Fruit fly (Drosophila melanogaster) whole organism, embryonic: Measurements from ENCODE around the gene CG32095.

Experiments
- Bgb ChIP-seq: fragments of 200-800 bp; sonication (Bioruptor generic); IDR thresholded peaks from 2 replicates; pipeline ENCODE4 v1.3.6; 2022; ENCODE audit warnings: missing biosample characterization, missing genetic modification characterization; ENCODE audit not compliant: partially characterized antibody
- CG10274 ChIP-seq: fragments of 200-800 bp; sonication (Bioruptor generic); optimal IDR thresholded peaks from 3 replicates; lab custom pipeline; 2017; ENCODE audit warnings: missing biosample characterization, mild to moderate bottlenecking, missing genetic modification characterization
- CG10462 ChIP-seq: fragments of 200-800 bp; sonication (Bioruptor generic); optimal IDR thresholded peaks from 2 replicates; lab custom pipeline; 2016; ENCODE audit warnings: missing biosample characterization, missing genetic modification characterization
- CG11695 ChIP-seq: fragments of 200-800 bp; sonication (Bioruptor generic); IDR thresholded peaks from 3 replicates; pipeline ENCODE4 v1.3.6; 2022; ENCODE audit warnings: missing biosample characterization, missing genetic modification characterization
- CG12104 ChIP-seq: fragments of 200-800 bp; sonication (Bioruptor generic); optimal IDR thresholded peaks from 3 replicates; lab custom pipeline; 2016; ENCODE audit warnings: missing biosample characterization, missing genetic modification characterization
- CG13287 ChIP-seq: fragments of 200-800 bp; sonication (Bioruptor generic); IDR thresholded peaks from 2 replicates; pipeline ENCODE4 v1.3.6; 2022; ENCODE audit warnings: missing biosample characterization, missing genetic modification characterization; ENCODE audit not compliant: partially characterized antibody
- CG14050 ChIP-seq: fragments of 200-800 bp; sonication (Bioruptor generic); IDR thresholded peaks from 3 replicates; pipeline ENCODE4 v1.3.6; 2022; ENCODE audit warnings: missing biosample characterization, missing genetic modification characterization
- CG15011 ChIP-seq: fragments of 200-800 bp; sonication (Bioruptor generic); optimal IDR thresholded peaks from 3 replicates; lab custom pipeline; 2018; ENCODE audit warnings: missing biosample characterization, mild to moderate bottlenecking, missing genetic modification characterization
- CG15073 ChIP-seq: fragments of 200-800 bp; sonication (Bioruptor generic); optimal IDR thresholded peaks from 2 replicates; lab custom pipeline; 2016; ENCODE audit warnings: missing biosample characterization, missing genetic modification characterization
- CG15514 ChIP-seq: fragments of 200-800 bp; sonication (Bioruptor generic); optimal IDR thresholded peaks from 3 replicates; lab custom pipeline; 2017; ENCODE audit warnings: missing biosample characterization, missing genetic modification characterization, mild to moderate bottlenecking, moderate library complexity, missing genetic modification reagents
- CG16813 ChIP-seq: fragments of 200-800 bp; sonication (Bioruptor generic); IDR thresholded peaks from 3 replicates; pipeline ENCODE4 v1.3.6; 2022; ENCODE audit warnings: missing biosample characterization, missing genetic modification characterization; ENCODE audit not compliant: partially characterized antibody
- CG16815 ChIP-seq: fragments of 200-800 bp; sonication (Bioruptor generic); optimal IDR thresholded peaks from 3 replicates; lab custom pipeline; 2017; ENCODE audit warnings: missing biosample characterization, mild to moderate bottlenecking, missing genetic modification characterization
- CG17568 ChIP-seq: fragments of 200-800 bp; sonication (Bioruptor generic); optimal IDR thresholded peaks from 2 replicates; lab custom pipeline; 2018; ENCODE audit warnings: missing biosample characterization, mild to moderate bottlenecking, missing genetic modification characterization, moderate library complexity
- CG17912 ChIP-seq: fragments of 200-800 bp; sonication (Bioruptor generic); optimal IDR thresholded peaks from 2 replicates; lab custom pipeline; 2018; ENCODE audit warnings: missing biosample characterization, mild to moderate bottlenecking, missing genetic modification characterization
- CG2120 ChIP-seq: fragments of 200-800 bp; sonication (Bioruptor generic); optimal IDR thresholded peaks from 3 replicates; lab custom pipeline; 2016; ENCODE audit warnings: missing biosample characterization, missing genetic modification characterization
- CG3065 ChIP-seq: fragments of 200-800 bp; sonication (Bioruptor generic); optimal IDR thresholded peaks from 2 replicates; lab custom pipeline; 2016; ENCODE audit warnings: missing biosample characterization, missing genetic modification characterization
- CG31441 ChIP-seq: fragments of 200-800 bp; sonication (Bioruptor generic); IDR thresholded peaks from 2 replicates; pipeline ENCODE4 v1.3.6; 2022; ENCODE audit warnings: missing biosample characterization, missing genetic modification characterization
- CG32772 ChIP-seq: fragments of 200-800 bp; sonication (Bioruptor generic); IDR thresholded peaks from 2 replicates; pipeline ENCODE4 v1.3.6; 2022; ENCODE audit warnings: missing biosample characterization, missing genetic modification characterization
- CG34224 ChIP-seq: fragments of 200-800 bp; sonication (Bioruptor generic); IDR thresholded peaks from 3 replicates; pipeline ENCODE4 v1.3.6; 2022; ENCODE audit warnings: missing biosample characterization, missing genetic modification characterization; ENCODE audit not compliant: partially characterized antibody
- CG3726 ChIP-seq: fragments of 200-800 bp; sonication (Bioruptor generic); IDR thresholded peaks from 3 replicates; pipeline ENCODE4, ENCODE4 v1.3.6; 2022; ENCODE audit warnings: missing biosample characterization, missing genetic modification characterization
- CG5245 ChIP-seq: fragments of 200-800 bp; sonication (Bioruptor generic); optimal IDR thresholded peaks from 3 replicates; lab custom pipeline; 2016; ENCODE audit warnings: missing biosample characterization, missing genetic modification characterization
- CG6254 ChIP-seq: fragments of 200-800 bp; sonication (Bioruptor generic); optimal IDR thresholded peaks from 3 replicates; lab custom pipeline; 2017; ENCODE audit warnings: mild to moderate bottlenecking, missing biosample characterization, missing genetic modification reagents, missing genetic modification characterization
- CG6854 ChIP-seq: fragments of 200-800 bp; sonication (Bioruptor generic); optimal IDR thresholded peaks from 3 replicates; lab custom pipeline; 2017; ENCODE audit warnings: missing biosample characterization, mild to moderate bottlenecking, missing genetic modification characterization
- CG8359 ChIP-seq: fragments of 200-800 bp; sonication (Bioruptor generic); optimal IDR thresholded peaks from 2 replicates; lab custom pipeline; 2017; ENCODE audit warnings: missing biosample characterization, mild to moderate bottlenecking, missing genetic modification characterization, borderline replicate concordance
- CG8924 ChIP-seq: fragments of 200-800 bp; optimal IDR thresholded peaks from 3 replicates; lab custom pipeline; 2019; ENCODE audit warnings: missing biosample characterization, mild to moderate bottlenecking, missing genetic modification characterization, moderate library complexity
- CrebB ChIP-seq: fragments of 200-800 bp; sonication (Bioruptor generic); optimal IDR thresholded peaks from 3 replicates; lab custom pipeline; 2018; ENCODE audit warnings: missing biosample characterization, mild to moderate bottlenecking, missing genetic modification characterization
- Dbx ChIP-seq: fragments of 200-800 bp; sonication (Bioruptor generic); IDR thresholded peaks from 3 replicates; pipeline ENCODE4 v1.3.6; 2022; ENCODE audit warnings: missing biosample characterization, missing genetic modification characterization
- Drgx ChIP-seq: fragments of 200-800 bp; sonication (Bioruptor generic); IDR thresholded peaks from 2 replicates; pipeline ENCODE4 v1.3.6; 2022; ENCODE audit warnings: missing biosample characterization, missing genetic modification characterization
- Mrtf ChIP-seq: fragments of 200-800 bp; sonication (Bioruptor generic); IDR thresholded peaks from 3 replicates; pipeline ENCODE4 v1.3.6; 2022; ENCODE audit warnings: missing biosample characterization, missing genetic modification characterization
- NK7.1 ChIP-seq: fragments of 200-800 bp; sonication (Bioruptor generic); optimal IDR thresholded peaks from 3 replicates; lab custom pipeline; 2016; ENCODE audit warnings: missing biosample characterization, missing genetic modification characterization
- Sox100B ChIP-seq: fragments of 200-800 bp; sonication (Bioruptor generic); optimal IDR thresholded peaks from 3 replicates; lab custom pipeline; 2018; ENCODE audit warnings: missing biosample characterization, mild to moderate bottlenecking, missing genetic modification characterization
- Ssrp ChIP-seq: fragments of 200-800 bp; sonication (Bioruptor generic); optimal IDR thresholded peaks from 2 replicates; lab custom pipeline; 2018; ENCODE audit warnings: missing biosample characterization, mild to moderate bottlenecking, missing genetic modification characterization, moderate library complexity
- Trl ChIP-seq, 3 experiments: fragments of >200 bp in 2 of 3; fragments of 200-800 bp in 1 of 3; sonication (Bioruptor generic) in 1 of 3; optimal IDR thresholded peaks; 2 replicates in 1 of 3; 3 replicates in 2 of 3; lab custom pipeline; 2016 to 2017; ENCODE audit warnings: missing biosample characterization in 1 of 3, missing genetic modification characterization in 1 of 3
- Xbp1 ChIP-seq: fragments of 200-800 bp; sonication (Bioruptor generic); optimal IDR thresholded peaks from 3 replicates; lab custom pipeline; 2016; ENCODE audit warnings: missing biosample characterization, mild to moderate bottlenecking, missing genetic modification characterization
- Xrp1 ChIP-seq: fragments of 200-800 bp; sonication (Bioruptor generic); IDR thresholded peaks from 2 replicates; pipeline ENCODE4 v1.3.6; 2022; ENCODE audit warnings: missing biosample characterization, missing genetic modification characterization
- aop ChIP-seq: fragments of 200-800 bp; sonication (Bioruptor generic); IDR thresholded peaks from 2 replicates; pipeline ENCODE4 v1.3.6; 2022; ENCODE audit warnings: missing biosample characterization, missing genetic modification characterization
- cg ChIP-seq: fragments of 200-800 bp; sonication (Bioruptor generic); optimal IDR thresholded peaks from 3 replicates; lab custom pipeline; 2019; ENCODE audit warnings: missing biosample characterization, mild to moderate bottlenecking, missing genetic modification characterization, moderate library complexity
- chinmo ChIP-seq: fragments of 200-800 bp; sonication (Bioruptor generic); IDR thresholded peaks from 4 replicates; pipeline ENCODE4 v1.3.6; 2022; ENCODE audit warnings: missing biosample characterization, missing genetic modification characterization; ENCODE audit not compliant: partially characterized antibody
- fd3F ChIP-seq: fragments of 200-800 bp; sonication (Bioruptor generic); optimal IDR thresholded peaks from 2 replicates; lab custom pipeline; 2018; ENCODE audit warnings: missing biosample characterization, mild to moderate bottlenecking, missing genetic modification characterization, moderate library complexity
- hth ChIP-seq: fragments of >200 bp; optimal IDR thresholded peaks from 2 replicates; lab custom pipeline; 2017; ENCODE audit warnings: inconsistent platforms
- ind ChIP-seq: fragments of 200-800 bp; sonication (Bioruptor generic); optimal IDR thresholded peaks from 3 replicates; lab custom pipeline; 2016; ENCODE audit warnings: missing biosample characterization, missing genetic modification characterization
- nau ChIP-seq: fragments of 200-800 bp; sonication (Bioruptor generic); optimal IDR thresholded peaks from 3 replicates; lab custom pipeline; 2017; ENCODE audit warnings: missing biosample characterization, mild to moderate bottlenecking, missing genetic modification characterization, missing genetic modification reagents
- sc ChIP-seq, 3 experiments: fragments of >200 bp in 2 of 3; fragments of 200-800 bp in 1 of 3; sonication (Bioruptor generic) in 1 of 3; optimal IDR thresholded peaks; 2 replicates in 2 of 3; 3 replicates in 1 of 3; lab custom pipeline; 2017; ENCODE audit warnings: mild to moderate bottlenecking in 1 of 3, missing biosample characterization in 1 of 3, missing genetic modification characterization in 1 of 3, missing genetic modification reagents in 1 of 3
- schlank ChIP-seq: fragments of 200-800 bp; sonication (Bioruptor generic); optimal IDR thresholded peaks from 2 replicates; lab custom pipeline; 2018; ENCODE audit warnings: missing biosample characterization, mild to moderate bottlenecking, missing genetic modification characterization
- sens ChIP-seq: fragments of 200-800 bp; sonication (Bioruptor generic); peaks from one replicate; lab custom pipeline; 2016; ENCODE audit warnings: missing biosample characterization, missing genetic modification characterization
- shn ChIP-seq: fragments of 200-800 bp; sonication (Bioruptor generic); optimal IDR thresholded peaks from 3 replicates; lab custom pipeline; 2016; ENCODE audit warnings: missing biosample characterization, missing genetic modification characterization
- zen ChIP-seq: fragments of 200-800 bp; sonication (Bioruptor generic); optimal IDR thresholded peaks from 3 replicates; lab custom pipeline; 2018; ENCODE audit warnings: missing biosample characterization, mild to moderate bottlenecking, missing genetic modification characterization, moderate library complexity

The CG32095 gene

DNA sequence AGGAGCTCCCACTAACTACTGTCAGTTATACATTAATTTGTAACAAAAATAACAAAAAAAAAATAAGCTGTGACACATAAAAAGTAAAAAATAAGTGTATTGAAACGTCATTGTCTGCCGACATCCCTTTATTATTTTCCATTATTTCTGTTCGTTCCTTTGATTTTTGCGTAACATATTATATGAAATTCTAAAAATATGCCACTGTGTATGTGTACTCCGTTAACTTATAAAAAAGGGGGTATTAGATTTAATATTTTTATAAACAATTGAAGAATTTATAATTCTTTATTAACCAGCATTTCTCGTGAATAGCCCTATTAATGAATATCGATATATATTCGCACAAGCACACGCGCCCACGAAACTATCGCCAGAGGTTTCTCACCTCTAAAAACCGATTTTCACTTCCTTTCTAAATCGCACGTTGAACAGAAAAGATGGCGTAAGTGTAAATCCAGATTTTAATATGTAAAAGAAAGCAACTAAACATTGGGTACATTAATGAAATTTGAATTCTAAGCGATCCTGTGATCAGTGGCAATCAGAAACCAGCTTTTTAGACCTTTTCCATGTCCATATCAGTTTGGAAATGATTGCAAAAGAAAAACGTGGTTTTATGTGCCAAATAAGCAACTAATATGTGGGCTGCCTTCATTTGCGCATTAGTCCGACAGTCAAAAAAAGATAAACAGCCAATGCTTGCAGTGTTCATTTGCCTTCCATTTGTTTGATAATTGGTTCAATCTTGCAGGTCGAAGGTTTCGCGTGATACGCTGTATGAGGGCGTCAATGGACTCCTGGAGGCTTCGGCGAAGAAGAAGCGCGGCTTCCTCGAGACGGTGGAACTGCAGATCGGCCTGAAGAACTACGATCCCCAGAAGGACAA, 2.8 kb downstream of the CG32095 start, which contains the start of gene RpL10Ab (continued):
- peak; percentile 35; the same call in 1 of the 3 replicates for TF ChIP-seq Mrtf (GFP tag; lab: Robert Waterston, UW)
- peak; percentile 76 for TF ChIP-seq CG8924
- TF ChIP-seq CG15073: no peak
- no peak for TF ChIP-seq CG6254 (GFP tag; lab: Kevin White, UChicago)
- no peak; the same call in 2 of the 3 replicates for TF ChIP-seq CG11695 (GFP tag; lab: Robert Waterston, UW)
- TF ChIP-seq shn: no peak
- TF ChIP-seq CG32772 (GFP tag; lab: Robert Waterston, UW): peak; percentile 56
- TF ChIP-seq Drgx: peak; percentile 21; the same call in 1 of the 2 replicates
- TF ChIP-seq Xrp1: peak; percentile 30; the same call in 1 of the 2 replicates
- peak; percentile 70 for TF ChIP-seq CG13287 (GFP tag; lab: Robert Waterston, UW)
- peak; percentile 68 for TF ChIP-seq schlank
- peak; percentile 65 for TF ChIP-seq CG12104 (GFP tag; lab: Kevin White, UChicago)
- TF ChIP-seq CG6854 (GFP tag; lab: Kevin White, UChicago): no peak
- peak; percentile 57 for TF ChIP-seq CG15514 (GFP tag; lab: Kevin White, UChicago)
- peak; percentile 90 for TF ChIP-seq CG16813 (GFP tag; lab: Robert Waterston, UW)
- no peak for TF ChIP-seq CG8359 (GFP tag; lab: Kevin White, UChicago)
- peak; percentile 6 for TF ChIP-seq CG5245 (GFP tag; lab: Kevin White, UChicago)
- TF ChIP-seq chinmo (GFP tag; lab: Robert Waterston, UW): peak; percentile 66; the same call in 1 of the 4 replicates
- peak; percentile 19 for TF ChIP-seq fd3F (GFP tag; lab: Kevin White, UChicago)
- TF ChIP-seq hth (lab: Kevin White, UChicago): no peak
- TF ChIP-seq CG10274: peak; percentile 32
- peak; percentile 44 for TF ChIP-seq CrebB (tag; lab: Kevin White, UChicago)
- TF ChIP-seq CG17568 (GFP tag; lab: Kevin White, UChicago): peak; percentile 56
- TF ChIP-seq CG34224: peak; percentile 53
- TF ChIP-seq sc (optimal IDR thresholded peaks at IDR 0.05; lab: Kevin White, UChicago): no peak
- no peak for TF ChIP-seq sc (GFP tag; optimal IDR thresholded peaks at IDR 0.05; lab: Kevin White, UChicago)
- TF ChIP-seq cg (GFP tag; lab: Kevin White, UChicago): no peak
- TF ChIP-seq Trl (optimal IDR thresholded peaks at IDR 0.05; lab: Kevin White, UChicago): no peak
- peak; percentile 54 for TF ChIP-seq Trl (GFP tag; optimal IDR thresholded peaks at IDR 0.05; lab: Kevin White, UChicago)
- no peak for TF ChIP-seq aop (GFP tag; lab: Robert Waterston, UW)
- TF ChIP-seq CG2120 (GFP tag; lab: Kevin White, UChicago): peak; percentile 20
- no peak for TF ChIP-seq NK7.1 (GFP tag; lab: Kevin White, UChicago)
- TF ChIP-seq Dbx (GFP tag; lab: Robert Waterston, UW): peak; percentile 76
- peak; percentile 57 for TF ChIP-seq Xbp1 (GFP tag; lab: Kevin White, UChicago)
- TF ChIP-seq CG10462 (GFP tag; lab: Kevin White, UChicago): no peak
- TF ChIP-seq Bgb (GFP tag; lab: Robert Waterston, UW): peak; percentile 92
- no peak for TF ChIP-seq CG14050 (GFP tag; lab: Robert Waterston, UW)
- peak; percentile 59 for TF ChIP-seq Sox100B (GFP tag; lab: Kevin White, UChicago)
- peak; percentile 80 for TF ChIP-seq CG31441 (GFP tag; lab: Robert Waterston, UW)
- peak; percentile 63 for TF ChIP-seq CG16815
- peak; percentile 71 for TF ChIP-seq ind
- TF ChIP-seq CG17912: peak; percentile 88
- TF ChIP-seq nau (GFP tag; lab: Kevin White, UChicago): peak; percentile 70
- TF ChIP-seq zen: peak; percentile 70
- peak; percentile 83 for TF ChIP-seq sens (GFP tag; lab: Kevin White, UChicago)
- TF ChIP-seq CG3065 (GFP tag; lab: Kevin White, UChicago): no peak
- TF ChIP-seq CG15011 (GFP tag; lab: Kevin White, UChicago): peak; percentile 5
- TF ChIP-seq CG3726 (GFP tag; lab: Robert Waterston, UW): 0 out of 3 replicates have a peak, but pooled peaks have one; percentile 27
- TF ChIP-seq Ssrp (tag; lab: Kevin White, UChicago): peak; percentile 35
